Worm (Caenorhabditis elegans): ENCODE measurements around the gene lys-2.

lys-2 gene

DNA sequence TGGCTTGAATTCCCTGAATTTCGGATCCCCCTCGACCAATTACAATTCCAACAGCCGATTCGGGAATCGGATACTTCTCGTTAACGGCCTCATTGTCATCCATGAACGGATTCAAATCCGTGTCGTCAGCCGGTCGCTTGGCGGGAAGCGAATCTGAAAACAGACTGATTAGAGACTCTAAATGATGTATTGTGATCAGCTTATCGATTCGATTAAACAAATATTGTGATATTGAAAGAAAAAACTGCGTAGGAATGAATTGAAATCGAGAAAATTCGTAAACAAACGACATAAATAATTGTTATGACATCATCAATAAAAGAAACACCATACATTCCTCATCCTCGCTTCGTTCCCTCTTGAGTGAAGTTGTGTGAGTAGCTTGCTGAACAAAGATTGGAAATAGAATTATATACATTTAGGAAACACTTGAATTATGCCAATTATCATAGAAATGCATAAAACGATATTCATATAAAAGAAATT is 43.3 kb downstream of the lys-2 start:
- no peak for TF ChIP-seq dve-1 (tag; optimal IDR thresholded peaks at IDR 0.05)
- TF ChIP-seq sox-2 (GFP tag; IDR thresholded peaks at IDR 0.05): no peak
- TF ChIP-seq ceh-48 (tag; optimal IDR thresholded peaks at IDR 0.05): no peak
- TF ChIP-seq lin-11 (tag; optimal IDR thresholded peaks at IDR 0.05): no peak
- TF ChIP-seq pag-3 (tag; optimal IDR thresholded peaks at IDR 0.05; ENCODE audit: borderline replicate concordance): no peak
- TF ChIP-seq pha-2 (tag; optimal IDR thresholded peaks at IDR 0.05): no peak

DNA sequence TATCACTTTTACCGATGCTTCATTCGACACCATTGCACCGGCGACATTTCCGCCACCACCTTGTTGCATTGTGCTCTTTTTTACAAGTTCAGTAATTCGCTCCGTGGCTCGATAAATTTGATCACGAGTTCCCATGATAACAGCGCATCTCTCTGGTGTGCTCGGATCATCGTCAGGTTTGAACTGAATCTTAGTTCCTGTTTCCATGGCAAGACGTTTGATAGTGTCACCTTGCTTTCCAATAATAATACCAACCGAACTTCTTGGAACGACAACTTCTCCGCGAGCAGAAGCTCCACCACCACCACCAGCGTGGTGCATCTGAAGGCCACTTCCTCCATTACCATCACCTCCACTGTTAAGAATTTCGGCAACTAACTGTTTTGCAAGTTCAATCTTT is 44.1 kb downstream of the lys-2 start:
- no peak for TF ChIP-seq pha-4 (tag; optimal IDR thresholded peaks at IDR 0.05)

- TF ChIP-seq dmd-4 (tag; optimal IDR thresholded peaks at IDR 0.05; ENCODE audit: borderline replicate concordance) (no peak), ceh-14 (tag; optimal IDR thresholded peaks at IDR 0.05) (no peak), rnt-1 (tag; optimal IDR thresholded peaks at IDR 0.05) (no peak), pat-9 (tag; optimal IDR thresholded peaks at IDR 0.05) (no peak), unc-55 (GFP tag; optimal IDR thresholded peaks at IDR 0.05) (no peak), lin-11 (tag; optimal IDR thresholded peaks at IDR 0.05) (no peak), pros-1 (tag; optimal IDR thresholded peaks at IDR 0.05) (no peak), pha-4 (tag; optimal IDR thresholded peaks at IDR 0.05) (no peak)
Observed at ce11 chrV:10233330-10233729, 47.9 kb downstream of the lys-2 start, which contains the start of gene str-182. TSS of gene str-182 (minus strand) at chrV:10233430.

DNA sequence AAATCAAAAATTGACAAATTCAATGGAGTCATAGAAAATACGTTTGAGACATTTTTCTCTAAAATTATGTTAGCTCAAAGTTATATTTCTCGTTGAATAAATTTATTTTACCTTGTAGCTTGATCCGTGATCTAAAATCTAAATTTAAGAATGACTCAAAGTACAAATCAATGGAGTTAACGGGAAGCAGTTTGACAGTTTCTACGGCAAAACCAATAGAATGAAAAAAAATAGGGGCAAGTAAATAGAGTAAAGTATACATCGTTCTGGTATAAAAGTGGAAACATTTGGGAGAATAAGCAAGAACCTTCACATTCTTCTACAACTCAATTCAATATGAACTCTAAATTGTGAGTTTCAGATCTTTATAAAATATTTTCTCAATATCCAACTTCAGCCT is 50.3 kb downstream of the lys-2 start, which contains the start of gene fipr-6:
Gene fipr-6, plus strand, starts transcription at position 301 of the 400 bp plus-strand sequence.
- TF ChIP-seq ceh-2 (tag; optimal IDR thresholded peaks at IDR 0.05) (no peak), unc-55 (GFP tag; optimal IDR thresholded peaks at IDR 0.05) (no peak), tbx-2 (tag; optimal IDR thresholded peaks at IDR 0.05) (no peak), ceh-34 (tag; optimal IDR thresholded peaks at IDR 0.05) (no peak)

All from whole organism, late embryonic.